Fruit fly (Drosophila melanogaster): Measurements from ENCODE around the gene MTPAP.

- TF ChIP-seq sage (GFP tag; optimal IDR thresholded peaks at IDR 0.05) (no peak), OdsH (GFP tag; optimal IDR thresholded peaks at IDR 0.05) (no peak), sv (GFP tag; optimal IDR thresholded peaks at IDR 0.05) (no peak), dmrt93B (GFP tag; optimal IDR thresholded peaks at IDR 0.05) (no peak), fru (GFP tag; optimal IDR thresholded peaks at IDR 0.05) (no peak), Dfd (GFP tag; optimal IDR thresholded peaks at IDR 0.05) (no peak), foxo (GFP tag; optimal IDR thresholded peaks at IDR 0.05) (no peak), jim (GFP tag; optimal IDR thresholded peaks at IDR 0.05) (no peak)
Measured at dm6 chrX:1298287-1298686, 50.9 kb downstream of the MTPAP start, which contains the start of gene CG32811.

Measured in whole organism, wandering third instar larva.